Worm (Caenorhabditis elegans): ENCODE results near the gene R05D3.3.

DNA sequence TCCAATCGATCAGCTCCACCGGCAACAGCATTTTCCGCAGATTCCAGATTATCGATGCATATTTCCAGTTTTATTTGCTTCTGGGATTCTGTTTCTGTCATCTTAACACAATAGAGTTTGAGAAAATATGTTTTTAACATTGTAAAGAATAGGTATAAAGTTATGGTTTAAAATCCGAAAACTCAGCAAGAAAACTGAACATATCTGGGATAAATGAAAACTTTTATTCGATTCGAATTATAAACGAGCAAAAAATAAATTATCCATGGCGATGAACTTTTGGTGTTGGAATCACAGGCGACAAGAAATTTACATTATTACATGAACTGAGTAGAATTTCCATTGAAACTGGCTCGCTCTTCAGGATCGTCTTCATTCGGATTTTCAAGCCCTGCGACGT lies 39.7 kb downstream of the R05D3.3 start, which contains the start of gene cutc-1:
- no peak for TF ChIP-seq snpc-4 (tag; optimal IDR thresholded peaks at IDR 0.05)
- no peak for TF ChIP-seq lsy-2 (tag; optimal IDR thresholded peaks at IDR 0.05)
- no peak for TF ChIP-seq unc-62 (GFP tag; optimal IDR thresholded peaks at IDR 0.05)
- TF ChIP-seq nhr-28 (tag; optimal IDR thresholded peaks at IDR 0.05), result no peak
- TF ChIP-seq bed-3 (GFP tag; optimal IDR thresholded peaks at IDR 0.05), result no peak
- TF ChIP-seq elt-1 (tag; optimal IDR thresholded peaks at IDR 0.05; ENCODE audit: borderline replicate concordance, insufficient read depth), result no peak
- TF ChIP-seq lin-13 (tag; optimal IDR thresholded peaks at IDR 0.05), result no peak
- no peak for TF ChIP-seq ceh-83 (GFP tag; optimal IDR thresholded peaks at IDR 0.05)
- no peak for TF ChIP-seq nhr-12 (tag; optimal IDR thresholded peaks at IDR 0.05)
- no peak for TF ChIP-seq flh-1 (GFP tag; optimal IDR thresholded peaks at IDR 0.05)

Data from whole organism, mixed stage, embryonic.